Worm (Caenorhabditis elegans) whole organism, L1 larva: Measurements from ENCODE around the gene M163.21.

Experiments used
- C34B4.2 ChIP-seq: sonication (generic microtip); optimal IDR thresholded peaks from 2 replicates; lab custom pipeline; 2017; ENCODE audit warnings: mild to moderate bottlenecking, missing genetic modification characterization, missing compliant biosample characterization
- F16B12.6 ChIP-seq: fragments of 150-350 bp; optimal IDR thresholded peaks from 2 replicates; lab custom pipeline; 2014; ENCODE audit warnings: missing biosample characterization, missing genetic modification characterization
- Y116A8C.19 ChIP-seq: sonication (generic microtip); optimal IDR thresholded peaks from 2 replicates; lab custom pipeline; 2016; ENCODE audit warnings: missing compliant biosample characterization, missing genetic modification characterization, borderline replicate concordance
- aha-1 ChIP-seq: fragments of 150-350 bp; optimal IDR thresholded peaks from 2 replicates; lab custom pipeline; 2014; ENCODE audit warnings: missing biosample characterization, missing genetic modification characterization
- alr-1 ChIP-seq: fragments of 200-800 bp; sonication (Bioruptor generic); optimal IDR thresholded peaks from 2 replicates; lab custom pipeline; 2018; ENCODE audit warnings: borderline replicate concordance, mild to moderate bottlenecking, missing genetic modification characterization, missing compliant biosample characterization
- ama-1 ChIP-seq: fragments of 150-350 bp; optimal IDR thresholded peaks from 2 replicates; lab custom pipeline; 2014
- blmp-1 ChIP-seq: fragments of 150-350 bp; optimal IDR thresholded peaks from 2 replicates; lab custom pipeline; 2014; ENCODE audit warnings: missing biosample characterization, missing genetic modification characterization
- ceh-63 ChIP-seq: fragments of 200-800 bp; sonication (Bioruptor generic); optimal IDR thresholded peaks from 2 replicates; lab custom pipeline; 2018; ENCODE audit warnings: mild to moderate bottlenecking, missing genetic modification characterization, missing compliant biosample characterization
- ceh-8 ChIP-seq: fragments of 200-800 bp; sonication (Bioruptor generic); optimal IDR thresholded peaks from 2 replicates; lab custom pipeline; 2018; ENCODE audit warnings: mild to moderate bottlenecking, missing genetic modification characterization, moderate library complexity, missing compliant biosample characterization
- ceh-82 ChIP-seq, 3 experiments: fragments of 150-350 bp in 1 of 3; sonication (generic microtip) in 2 of 3; optimal IDR thresholded peaks; 2 replicates each; lab custom pipeline; 2014 to 2017; ENCODE audit warnings: missing biosample characterization in 3 of 3, missing genetic modification characterization in 3 of 3
- ceh-88 ChIP-seq: fragments of 200-800 bp; sonication (Bioruptor generic); IDR thresholded peaks from 2 replicates; pipeline ENCODE4 v1.3.6; 2022; ENCODE audit warnings: missing genetic modification characterization, missing compliant biosample characterization
- ces-1 ChIP-seq: fragments of 150-350 bp; optimal IDR thresholded peaks from 2 replicates; lab custom pipeline; 2014; ENCODE audit warnings: missing biosample characterization, missing genetic modification reagents, missing genetic modification characterization
- dpl-1 ChIP-seq, 3 experiments: fragments of 150-350 bp in 2 of 3; sonication (generic microtip) in 1 of 3; optimal IDR thresholded peaks; 2 replicates each; lab custom pipeline; 2014 to 2017; ENCODE audit warnings: missing biosample characterization in 3 of 3, missing genetic modification characterization in 3 of 3, missing genetic modification reagents in 3 of 3
- dsc-1 ChIP-seq: sonication (generic microtip); optimal IDR thresholded peaks from 2 replicates; lab custom pipeline; 2016; ENCODE audit warnings: mild to moderate bottlenecking, missing genetic modification characterization, missing compliant biosample characterization
- efl-1 ChIP-seq, 4 experiments: fragments of 150-350 bp; optimal IDR thresholded peaks in 3 of 4; peaks in 1 of 4; 1 replicate in 1 of 4; 2 replicates in 3 of 4; lab custom pipeline; 2014; ENCODE audit warnings: missing biosample characterization in 2 of 4, missing genetic modification characterization in 2 of 4, missing genetic modification reagents in 2 of 4
- efl-3 ChIP-seq: fragments of 200-800 bp; sonication (Bioruptor generic); optimal IDR thresholded peaks from 2 replicates; lab custom pipeline; 2018; ENCODE audit warnings: mild to moderate bottlenecking, missing genetic modification characterization, missing compliant biosample characterization
- elt-3 ChIP-seq, 6 experiments: fragments of 150-350 bp in 1 of 6; sonication (generic microtip); optimal IDR thresholded peaks; 2 replicates each; lab custom pipeline; 2017 to 2018; ENCODE audit warnings: missing biosample characterization in 6 of 6, missing genetic modification characterization in 6 of 6, inconsistent platforms in 1 of 6
- ets-5 ChIP-seq: fragments of 200-800 bp; sonication (Bioruptor generic); IDR thresholded peaks from 2 replicates; pipeline ENCODE4 v1.3.6; 2022; ENCODE audit warnings: missing genetic modification characterization, missing compliant biosample characterization
- fkh-10 ChIP-seq: sonication (generic microtip); optimal IDR thresholded peaks from 2 replicates; lab custom pipeline; 2017; ENCODE audit warnings: missing biosample characterization, missing genetic modification reagents, missing genetic modification characterization
- fkh-4 ChIP-seq: sonication (generic microtip); optimal IDR thresholded peaks from 2 replicates; lab custom pipeline; 2016; ENCODE audit warnings: missing compliant biosample characterization, missing genetic modification characterization, borderline replicate concordance
- fkh-8 ChIP-seq: sonication (generic microtip); optimal IDR thresholded peaks from 2 replicates; lab custom pipeline; 2016; ENCODE audit warnings: mild to moderate bottlenecking, missing genetic modification characterization, missing compliant biosample characterization
- fos-1 ChIP-seq: fragments of 150-350 bp; optimal IDR thresholded peaks from 2 replicates; lab custom pipeline; 2014; ENCODE audit warnings: missing biosample characterization, missing genetic modification characterization
- grh-1 ChIP-seq: fragments of 200-800 bp; sonication (Bioruptor generic); IDR thresholded peaks from 2 replicates; pipeline ENCODE4 v1.3.6; 2022; ENCODE audit warnings: missing genetic modification reagents, missing genetic modification characterization, missing compliant biosample characterization
- hlh-4 ChIP-seq: sonication (generic microtip); optimal IDR thresholded peaks from 2 replicates; lab custom pipeline; 2016; ENCODE audit warnings: mild to moderate bottlenecking, missing genetic modification characterization, missing compliant biosample characterization
- hpl-2 ChIP-seq: fragments of 150-350 bp; optimal IDR thresholded peaks from 2 replicates; lab custom pipeline; 2014; ENCODE audit warnings: missing biosample characterization, missing genetic modification reagents, missing genetic modification characterization
- irx-1 ChIP-seq: sonication (generic microtip); optimal IDR thresholded peaks from 2 replicates; lab custom pipeline; 2016; ENCODE audit warnings: missing genetic modification characterization, missing compliant biosample characterization
- jun-1 ChIP-seq: fragments of 150-350 bp; optimal IDR thresholded peaks from 2 replicates; lab custom pipeline; 2014; ENCODE audit warnings: missing biosample characterization, missing genetic modification reagents, missing genetic modification characterization
- lin-15B ChIP-seq: fragments of 150-350 bp; sonication (generic microtip); optimal IDR thresholded peaks from 3 replicates; lab custom pipeline; 2014; ENCODE audit warnings: missing biosample characterization, missing genetic modification characterization
- lin-35 ChIP-seq, 2 experiments: fragments of 150-350 bp; optimal IDR thresholded peaks; 2 replicates each; lab custom pipeline; 2014; ENCODE audit warnings: missing biosample characterization in 2 of 2, missing genetic modification characterization in 2 of 2, missing genetic modification reagents in 2 of 2
- lin-39 ChIP-seq: fragments of 150-350 bp; optimal IDR thresholded peaks from 2 replicates; lab custom pipeline; 2014; ENCODE audit warnings: missing biosample characterization, missing genetic modification reagents, missing genetic modification characterization
- lir-3 ChIP-seq: sonication (generic microtip); optimal IDR thresholded peaks from 2 replicates; lab custom pipeline; 2016; ENCODE audit warnings: mild to moderate bottlenecking, missing genetic modification characterization, moderate library complexity, missing compliant biosample characterization; ENCODE audit not compliant: poor library complexity
- mab-9 ChIP-seq: fragments of 200-800 bp; sonication (Bioruptor generic); IDR thresholded peaks from 2 replicates; pipeline ENCODE4 v1.3.6; 2022; ENCODE audit warnings: missing genetic modification reagents, missing genetic modification characterization, missing compliant biosample characterization
- mdl-1 ChIP-seq, 2 experiments: fragments of 150-350 bp; optimal IDR thresholded peaks; 2 replicates each; lab custom pipeline; 2014 to 2017; ENCODE audit warnings: missing biosample characterization in 2 of 2, missing genetic modification characterization in 2 of 2, inconsistent platforms in 1 of 2
- mep-1 ChIP-seq: fragments of 150-350 bp; optimal IDR thresholded peaks from 2 replicates; lab custom pipeline; 2014; ENCODE audit warnings: missing biosample characterization, missing genetic modification characterization
- nhr-11 ChIP-seq: fragments of 150-350 bp; optimal IDR thresholded peaks from 2 replicates; lab custom pipeline; 2014; ENCODE audit warnings: missing biosample characterization, missing genetic modification characterization
- nhr-20 ChIP-seq: sonication (generic microtip); optimal IDR thresholded peaks from 2 replicates; lab custom pipeline; 2016; ENCODE audit warnings: mild to moderate bottlenecking, missing genetic modification characterization, missing compliant biosample characterization
- nhr-237 ChIP-seq: fragments of 150-350 bp; optimal IDR thresholded peaks from 2 replicates; lab custom pipeline; 2014; ENCODE audit warnings: missing biosample characterization, missing genetic modification characterization
- nhr-28 ChIP-seq: fragments of 150-350 bp; optimal IDR thresholded peaks from 2 replicates; lab custom pipeline; 2014; ENCODE audit warnings: missing biosample characterization, missing genetic modification characterization
- nhr-76 ChIP-seq: sonication (generic microtip); optimal IDR thresholded peaks from 2 replicates; lab custom pipeline; 2017; ENCODE audit warnings: missing biosample characterization, missing genetic modification characterization
- nhr-77 ChIP-seq: fragments of 150-350 bp; optimal IDR thresholded peaks from 2 replicates; lab custom pipeline; 2014; ENCODE audit warnings: missing biosample characterization, missing genetic modification characterization
- nhr-84 ChIP-seq: sonication (generic microtip); optimal IDR thresholded peaks from 2 replicates; lab custom pipeline; 2017; ENCODE audit warnings: missing biosample characterization, missing genetic modification characterization
- pag-3 ChIP-seq: sonication (generic microtip); optimal IDR thresholded peaks from 2 replicates; lab custom pipeline; 2017; ENCODE audit warnings: missing genetic modification characterization, mild to moderate bottlenecking, missing compliant biosample characterization, antibody characterized with exemption, borderline replicate concordance; ENCODE audit not compliant: insufficient read depth
- pqm-1 ChIP-seq: sonication (generic microtip); optimal IDR thresholded peaks from 3 replicates; lab custom pipeline; 2017; ENCODE audit warnings: missing biosample characterization, missing genetic modification characterization
- skn-1 ChIP-seq: fragments of 150-350 bp; optimal IDR thresholded peaks from 2 replicates; lab custom pipeline; 2014; ENCODE audit warnings: missing biosample characterization, missing genetic modification characterization
- snpc-4 ChIP-seq: fragments of 150-350 bp; optimal IDR thresholded peaks from 2 replicates; lab custom pipeline; 2014; ENCODE audit warnings: missing biosample characterization, missing genetic modification characterization
- snu-23 ChIP-seq: sonication (generic microtip); optimal IDR thresholded peaks from 2 replicates; lab custom pipeline; 2016; ENCODE audit warnings: missing genetic modification characterization, missing compliant biosample characterization
- sup-37 ChIP-seq: fragments of 200-800 bp; sonication (Bioruptor generic); optimal IDR thresholded peaks from 2 replicates; lab custom pipeline; 2018; ENCODE audit warnings: mild to moderate bottlenecking, missing genetic modification characterization, missing compliant biosample characterization
- tlp-1 ChIP-seq: fragments of 150-350 bp; optimal IDR thresholded peaks from 2 replicates; lab custom pipeline; 2014; ENCODE audit warnings: missing biosample characterization, missing genetic modification characterization
- unc-62 ChIP-seq: fragments of 150-350 bp; optimal IDR thresholded peaks from 2 replicates; lab custom pipeline; 2014; ENCODE audit warnings: missing biosample characterization, missing genetic modification reagents, missing genetic modification characterization
- unc-86 ChIP-seq: sonication (generic microtip); optimal IDR thresholded peaks from 2 replicates; lab custom pipeline; 2016; ENCODE audit warnings: missing genetic modification characterization, missing compliant biosample characterization
- vab-15 ChIP-seq: sonication (generic microtip); optimal IDR thresholded peaks from 2 replicates; lab custom pipeline; 2017; ENCODE audit warnings: missing genotype, mild to moderate bottlenecking, missing genetic modification characterization, missing compliant biosample characterization
- zag-1 ChIP-seq: fragments of 150-350 bp; optimal IDR thresholded peaks from 2 replicates; lab custom pipeline; 2014; ENCODE audit warnings: missing biosample characterization, missing genetic modification characterization
- zip-4 ChIP-seq: fragments of 200-800 bp; sonication (Bioruptor generic); optimal IDR thresholded peaks from 2 replicates; lab custom pipeline; 2018; ENCODE audit warnings: mild to moderate bottlenecking, missing genetic modification characterization, moderate library complexity, missing compliant biosample characterization
- ztf-4 ChIP-seq: fragments of 150-350 bp; optimal IDR thresholded peaks from 2 replicates; lab custom pipeline; 2014; ENCODE audit warnings: missing biosample characterization, missing genetic modification characterization

M163.21 gene

DNA sequence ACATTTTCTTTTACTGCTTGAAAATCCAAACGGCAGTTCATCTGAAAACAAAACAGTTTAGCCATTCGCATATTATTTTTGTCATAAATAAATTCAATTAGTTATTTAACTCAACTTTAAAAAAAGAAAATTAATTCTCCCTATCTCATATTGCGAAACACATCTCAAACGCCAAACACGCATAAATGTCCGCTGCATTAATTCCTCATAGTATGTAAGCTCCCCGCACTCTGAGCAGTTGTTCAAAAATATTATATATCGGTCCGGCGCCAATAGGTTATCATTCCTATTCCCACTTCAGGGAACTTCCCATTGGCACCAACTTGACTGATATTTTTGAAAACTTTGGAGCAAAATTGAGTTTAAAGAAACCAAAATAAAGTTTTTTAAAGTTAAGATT is 11.6 kb downstream of the M163.21 start:
- TF ChIP-seq fkh-10 (no peak), lir-3 (tag; lab: Kevin White, UChicago) (peak; percentile 28), ceh-8 (GFP tag; lab: Kevin White, UChicago) (no peak), ama-1 (no peak), F16B12.6 (no peak), elt-3 (tag; optimal IDR thresholded peaks at IDR 0.05; lab: Kevin White, UChicago) (no peak), snu-23 (GFP tag; lab: Kevin White, UChicago) (peak; percentile 29), ceh-63 (no peak), hpl-2 (GFP tag; lab: Kevin White, UChicago) (no peak), zag-1 (no peak), grh-1 (no peak), mep-1 (tag; lab: Kevin White, UChicago) (no peak), lin-15B (tag; lab: Kevin White, UChicago) (no peak), irx-1 (tag; lab: Kevin White, UChicago) (no peak), lin-39 (tag; lab: Kevin White, UChicago) (no peak), unc-86 (tag; lab: Kevin White, UChicago) (peak; percentile 42), zip-4 (GFP tag; lab: Kevin White, UChicago) (peak; percentile 72), fkh-4 (no peak), nhr-237 (tag; lab: Kevin White, UChicago) (no peak), jun-1 (peak; percentile 33), dsc-1 (peak; percentile 82), aha-1 (tag; lab: Kevin White, UChicago) (no peak), fkh-8 (peak; percentile 61), dpl-1 (GFP tag; optimal IDR thresholded peaks at IDR 0.05; lab: Kevin White, UChicago) (no peak), ets-5 (no peak), nhr-76 (tag; lab: Kevin White, UChicago) (no peak), ceh-82 (tag; optimal IDR thresholded peaks at IDR 0.05; lab: Kevin White, UChicago) (peak; percentile 22 to 41 (median 34)), sup-37 (GFP tag; lab: Kevin White, UChicago) (no peak), hlh-4 (tag; lab: Kevin White, UChicago) (no peak), snpc-4 (tag; lab: Kevin White, UChicago) (peak; percentile 98), C34B4.2 (tag; lab: Kevin White, UChicago) (no peak), skn-1 (peak; percentile 36), alr-1 (tag; lab: Kevin White, UChicago) (no peak), efl-1 (optimal IDR thresholded peaks at IDR 0.05; lab: Kevin White, UChicago) (no peak), efl-1 (GFP tag; optimal IDR thresholded peaks at IDR 0.05 in 1 of 2; lab: Kevin White, UChicago) (no peak), nhr-77 (tag; lab: Kevin White, UChicago) (no peak), fos-1 (tag; lab: Kevin White, UChicago) (no peak), ceh-88 (GFP tag; lab: Robert Waterston, UW) (no peak), ces-1 (GFP tag; lab: Kevin White, UChicago) (no peak), unc-62 (GFP tag; lab: Kevin White, UChicago) (no peak), tlp-1 (no peak), mab-9 (GFP tag; lab: Robert Waterston, UW) (no peak), vab-15 (tag; lab: Kevin White, UChicago) (no peak), efl-3 (no peak), nhr-11 (no peak), pqm-1 (tag; lab: Kevin White, UChicago) (no peak), mdl-1 (tag; optimal IDR thresholded peaks at IDR 0.05; lab: Kevin White, UChicago) (no peak), blmp-1 (tag; lab: Kevin White, UChicago) (no peak), nhr-28 (no peak), nhr-20 (tag; lab: Kevin White, UChicago) (peak; percentile 26), ztf-4 (tag; lab: Kevin White, UChicago) (no peak), pag-3 (tag; lab: Kevin White, UChicago) (no peak), Y116A8C.19 (tag; lab: Kevin White, UChicago) (no peak), lin-35 (GFP tag; optimal IDR thresholded peaks at IDR 0.05; lab: Kevin White, UChicago) (no peak), nhr-84 (tag; lab: Kevin White, UChicago) (no peak)
